Worm (Caenorhabditis elegans): ENCODE measurements around the gene R11D1.1.

ce11 chrV:12754839-12755238, 50.7 kb downstream of the R11D1.1 start, which contains the start of gene gpa-13:
- TF ChIP-seq ztf-28 (GFP tag; IDR thresholded peaks at IDR 0.05) = no peak
- TF ChIP-seq snpc-4 (GFP tag; optimal IDR thresholded peaks at IDR 0.05) = no peak
- TF ChIP-seq snpc-4 (tag; optimal IDR thresholded peaks at IDR 0.05) = no peak
